Worm (Caenorhabditis elegans): Measurements from ENCODE around the gene Y54G2A.49.

Gene Y54G2A.49

DNA sequence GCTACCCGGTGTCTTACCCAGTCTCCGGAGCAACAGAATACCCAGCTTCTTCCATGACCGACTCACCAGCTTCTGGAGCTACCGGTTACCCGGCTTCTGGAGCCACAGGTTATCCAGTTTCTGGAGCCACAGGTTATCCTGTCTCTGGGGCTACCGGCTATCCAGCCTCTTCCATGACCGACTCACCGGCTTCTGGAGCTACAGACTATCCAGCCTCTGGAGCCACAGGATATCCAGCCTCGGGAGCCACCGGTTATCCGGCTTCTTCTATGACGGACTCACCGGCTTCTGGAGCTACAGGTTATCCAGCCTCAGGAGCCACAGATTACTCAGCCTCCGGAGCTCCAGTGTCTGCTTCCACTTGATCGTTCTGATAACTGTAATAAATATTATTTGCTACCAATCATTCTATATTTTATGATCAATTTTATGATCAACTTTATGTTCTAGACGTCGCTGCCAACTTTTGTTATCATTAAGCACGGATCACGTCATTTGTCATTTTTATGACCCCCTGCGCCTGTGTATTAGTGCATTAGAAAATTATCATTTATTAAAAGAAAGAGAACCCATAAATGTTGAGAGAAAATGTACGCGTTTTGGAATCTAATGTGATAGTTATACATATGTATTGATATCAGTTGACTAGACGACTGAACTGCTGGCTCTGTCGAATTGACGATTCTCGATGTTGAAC, 2.1 kb upstream of the Y54G2A.49 start:
- TF ChIP-seq aly-2 (tag; optimal IDR thresholded peaks at IDR 0.05) (no peak), crh-2 (tag; optimal IDR thresholded peaks at IDR 0.05) (peak; percentile 60), sma-9 (GFP tag; optimal IDR thresholded peaks at IDR 0.05) (peak; percentile 78), sma-9 (tag; optimal IDR thresholded peaks at IDR 0.05) (no peak), fos-1 (tag; optimal IDR thresholded peaks at IDR 0.05) (peak; percentile 70), nhr-77 (tag; optimal IDR thresholded peaks at IDR 0.05) (no peak), gmeb-1 (tag; optimal IDR thresholded peaks at IDR 0.05) (peak; percentile 3)

DNA sequence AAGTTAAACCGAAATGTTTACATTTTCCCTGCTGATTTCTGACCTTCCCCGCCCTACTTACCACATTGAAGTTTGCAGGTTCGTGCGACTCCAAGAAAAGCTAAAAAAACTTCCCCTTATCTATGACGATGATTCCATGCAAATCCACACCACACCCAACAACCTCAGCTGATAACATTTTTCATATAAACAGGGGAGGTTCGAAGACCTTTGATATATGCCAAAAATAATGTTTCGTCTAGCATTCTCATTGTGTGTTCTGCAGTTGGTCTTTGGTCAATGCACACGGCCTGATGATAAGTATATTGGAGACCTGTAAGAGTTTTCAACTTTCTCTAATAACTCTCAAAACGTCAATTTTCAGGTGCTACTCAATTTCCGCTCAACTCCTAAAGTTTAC, 1.1 kb upstream of the Y54G2A.49 start:
- TF ChIP-seq nhr-129 (tag; optimal IDR thresholded peaks at IDR 0.05) (no peak), C34F6.9 (tag; optimal IDR thresholded peaks at IDR 0.05) (no peak), nhr-25 (tag; optimal IDR thresholded peaks at IDR 0.05) (no peak), unc-62 (GFP tag; optimal IDR thresholded peaks at IDR 0.05) (no peak), ztf-11 (tag; optimal IDR thresholded peaks at IDR 0.05) (no peak), ama-1 (optimal IDR thresholded peaks at IDR 0.05) (no peak), peb-1 (tag; optimal IDR thresholded peaks at IDR 0.05) (no peak), fos-1 (tag; optimal IDR thresholded peaks at IDR 0.05) (peak; percentile 8)

DNA sequence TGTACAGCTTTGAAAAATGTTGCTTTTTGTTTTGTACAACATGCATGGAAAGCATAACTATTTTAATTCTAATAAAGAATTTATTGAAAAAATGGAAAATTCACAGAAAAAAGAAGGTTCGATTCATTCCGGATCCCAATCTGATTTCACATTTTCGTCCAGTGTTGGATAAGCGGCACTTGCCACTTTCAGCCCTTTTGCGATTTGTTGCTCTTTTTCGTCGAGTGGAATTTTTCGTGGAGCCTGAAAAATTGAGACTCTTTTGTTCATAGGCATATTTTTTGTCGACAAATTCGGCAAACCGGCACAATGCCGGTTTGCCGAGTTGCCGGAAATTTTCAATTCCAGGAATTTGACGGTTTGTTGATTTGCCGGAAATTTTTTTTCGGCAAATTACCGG, 1.4 kb downstream of the Y54G2A.49 start:
- no peak for TF ChIP-seq gmeb-1 (tag; optimal IDR thresholded peaks at IDR 0.05)
- no peak for TF ChIP-seq nhr-21 (tag; optimal IDR thresholded peaks at IDR 0.05)
- TF ChIP-seq lsy-2 (tag; optimal IDR thresholded peaks at IDR 0.05) = no peak

DNA sequence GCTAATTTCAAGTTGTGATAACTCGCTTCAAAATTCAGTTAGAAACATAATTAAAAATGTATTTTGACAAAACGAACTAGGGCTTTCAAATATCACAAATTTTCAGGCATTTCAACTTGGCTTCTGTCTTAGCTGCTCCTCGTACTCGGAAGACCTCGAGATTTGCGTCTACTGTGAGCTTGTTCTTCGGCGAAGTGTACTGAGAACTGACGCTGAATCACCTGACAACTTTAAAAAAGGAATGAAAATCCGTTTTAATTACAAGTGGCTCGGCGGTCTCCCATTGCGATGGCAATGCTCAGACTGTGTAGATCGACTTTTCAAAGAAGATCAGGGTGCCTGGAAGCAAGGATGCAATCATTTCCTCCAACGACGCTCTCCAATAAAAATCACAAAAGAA, 2.5 kb downstream of the Y54G2A.49 start, which contains the start of gene clec-85:
clec-85 (plus strand) TSS at position 301 of the 400 bp plus-strand sequence.
- TF ChIP-seq Y55F3AM.14 (GFP tag; optimal IDR thresholded peaks at IDR 0.05) = no peak
- no peak for TF ChIP-seq blmp-1 (tag; optimal IDR thresholded peaks at IDR 0.05; ENCODE audit: insufficient read depth)
- no peak for TF ChIP-seq sma-9 (GFP tag; optimal IDR thresholded peaks at IDR 0.05)
- TF ChIP-seq sma-9 (tag; optimal IDR thresholded peaks at IDR 0.05) = no peak
- TF ChIP-seq nhr-11 (tag; optimal IDR thresholded peaks at IDR 0.05) = no peak
- TF ChIP-seq nhr-77 (tag; optimal IDR thresholded peaks at IDR 0.05) = no peak
- no peak for TF ChIP-seq nhr-21 (tag; optimal IDR thresholded peaks at IDR 0.05)
- TF ChIP-seq nhr-237 (tag; optimal IDR thresholded peaks at IDR 0.05) = no peak
- no peak for TF ChIP-seq zag-1 (tag; optimal IDR thresholded peaks at IDR 0.05)

DNA sequence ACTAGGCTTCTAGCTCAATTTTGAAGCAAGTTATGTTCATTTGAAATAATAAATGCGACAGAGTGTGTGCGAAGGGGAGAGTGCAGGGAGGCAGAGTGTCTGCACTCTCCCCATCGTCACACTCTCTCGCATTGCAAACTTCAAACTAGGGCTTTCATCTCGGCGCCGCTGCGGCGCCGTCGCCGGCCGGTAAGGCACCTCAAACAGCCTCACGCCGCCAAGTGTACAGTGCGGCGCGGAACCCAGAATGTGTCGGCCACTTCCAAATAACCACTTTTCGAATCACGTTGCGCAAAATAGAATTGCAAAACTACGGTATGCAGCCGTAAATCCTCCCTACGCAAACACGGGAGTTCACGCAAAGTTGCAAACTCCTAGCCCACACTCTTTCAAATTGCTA, 3.8 kb downstream of the Y54G2A.49 start:
- no peak for TF ChIP-seq zag-1 (tag; optimal IDR thresholded peaks at IDR 0.05)
- TF ChIP-seq Y55F3AM.14 (GFP tag; optimal IDR thresholded peaks at IDR 0.05) = no peak
- no peak for TF ChIP-seq nhr-25 (tag; optimal IDR thresholded peaks at IDR 0.05)
- TF ChIP-seq nhr-77 (tag; optimal IDR thresholded peaks at IDR 0.05) = no peak
- no peak for TF ChIP-seq ceh-82 (tag; optimal IDR thresholded peaks at IDR 0.05)
- no peak for TF ChIP-seq F13H6.1 (tag; optimal IDR thresholded peaks at IDR 0.05)
- no peak for TF ChIP-seq mdl-1 (tag; optimal IDR thresholded peaks at IDR 0.05)
- TF ChIP-seq lin-13 (GFP tag; optimal IDR thresholded peaks at IDR 0.05) = no peak
- TF ChIP-seq nhr-12 (tag; optimal IDR thresholded peaks at IDR 0.05) = no peak
- no peak for TF ChIP-seq mab-5 (tag; optimal IDR thresholded peaks at IDR 0.05)
- no peak for TF ChIP-seq elt-1 (tag; optimal IDR thresholded peaks at IDR 0.05)
- TF ChIP-seq C34F6.9 (tag; optimal IDR thresholded peaks at IDR 0.05) = no peak
- TF ChIP-seq dmd-4 (tag; optimal IDR thresholded peaks at IDR 0.05) = no peak
- TF ChIP-seq nhr-6 (tag; optimal IDR thresholded peaks at IDR 0.05) = no peak
- no peak for TF ChIP-seq blmp-1 (tag; optimal IDR thresholded peaks at IDR 0.05; ENCODE audit: insufficient read depth)
- no peak for TF ChIP-seq ceh-16 (tag; optimal IDR thresholded peaks at IDR 0.05)
- TF ChIP-seq lsy-2 (tag; optimal IDR thresholded peaks at IDR 0.05) = no peak
- TF ChIP-seq elt-3 (tag; optimal IDR thresholded peaks at IDR 0.05) = no peak
- TF ChIP-seq ztf-11 (tag; optimal IDR thresholded peaks at IDR 0.05) = no peak
- no peak for TF ChIP-seq crh-2 (tag; optimal IDR thresholded peaks at IDR 0.05)

DNA sequence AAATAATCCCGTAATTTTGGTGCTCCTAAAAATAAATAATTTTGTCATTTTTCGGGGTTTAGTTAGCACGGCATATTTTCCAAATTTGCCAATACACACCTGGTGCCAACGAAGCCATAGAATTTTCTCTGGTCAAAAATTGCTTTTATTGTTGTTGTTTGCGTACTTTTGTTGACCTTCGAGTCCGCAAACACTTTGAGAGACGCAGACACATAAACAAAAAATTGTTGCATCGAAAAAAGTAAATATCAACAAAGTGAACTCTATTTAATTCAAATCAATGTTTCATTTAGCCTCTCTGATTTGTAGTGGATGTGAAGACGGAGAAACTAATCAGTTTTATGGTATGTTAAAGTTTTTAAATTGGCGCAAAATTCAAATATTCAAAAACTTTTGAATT, 6.8 kb downstream of the Y54G2A.49 start, which contains the start of gene Y54G2A.40:
Y54G2A.40 (plus strand) TSS at position 213 of the 400 bp plus-strand sequence.
- TF ChIP-seq F13H6.1 (tag; optimal IDR thresholded peaks at IDR 0.05) (no peak), elt-3 (tag; optimal IDR thresholded peaks at IDR 0.05) (no peak), nhr-237 (tag; optimal IDR thresholded peaks at IDR 0.05) (no peak), nhr-12 (tag; optimal IDR thresholded peaks at IDR 0.05) (no peak), mbf-1 (tag; optimal IDR thresholded peaks at IDR 0.05) (no peak), zag-1 (tag; optimal IDR thresholded peaks at IDR 0.05) (no peak), crh-2 (tag; optimal IDR thresholded peaks at IDR 0.05) (no peak), unc-55 (GFP tag; optimal IDR thresholded peaks at IDR 0.05) (peak; percentile 56), ZK546.5 (tag; optimal IDR thresholded peaks at IDR 0.05) (no peak), ama-1 (optimal IDR thresholded peaks at IDR 0.05) (no peak), nhr-25 (tag; optimal IDR thresholded peaks at IDR 0.05) (no peak), skn-1 (tag; optimal IDR thresholded peaks at IDR 0.05) (no peak), mdl-1 (tag; optimal IDR thresholded peaks at IDR 0.05) (no peak), egl-27 (tag; optimal IDR thresholded peaks at IDR 0.05) (no peak), nhr-6 (tag; optimal IDR thresholded peaks at IDR 0.05) (no peak), lin-13 (GFP tag; optimal IDR thresholded peaks at IDR 0.05) (peak; percentile 10), lsy-2 (tag; optimal IDR thresholded peaks at IDR 0.05) (peak in 1 of 2 experiments; percentile 72), blmp-1 (tag; optimal IDR thresholded peaks at IDR 0.05; ENCODE audit: insufficient read depth) (no peak), alr-1 (tag; optimal IDR thresholded peaks at IDR 0.05) (no peak), ztf-1 (GFP tag; conservative IDR thresholded peaks at IDR 0.05) (no peak), unc-62 (GFP tag; optimal IDR thresholded peaks at IDR 0.05) (no peak), nhr-10 (tag; optimal IDR thresholded peaks at IDR 0.05) (no peak), Y55F3AM.14 (GFP tag; optimal IDR thresholded peaks at IDR 0.05) (no peak), sem-4 (tag; optimal IDR thresholded peaks at IDR 0.05) (no peak), nhr-129 (tag; optimal IDR thresholded peaks at IDR 0.05) (no peak)
